Fruit fly (Drosophila melanogaster): ENCODE data around the gene larp.

Gene larp

DNA sequence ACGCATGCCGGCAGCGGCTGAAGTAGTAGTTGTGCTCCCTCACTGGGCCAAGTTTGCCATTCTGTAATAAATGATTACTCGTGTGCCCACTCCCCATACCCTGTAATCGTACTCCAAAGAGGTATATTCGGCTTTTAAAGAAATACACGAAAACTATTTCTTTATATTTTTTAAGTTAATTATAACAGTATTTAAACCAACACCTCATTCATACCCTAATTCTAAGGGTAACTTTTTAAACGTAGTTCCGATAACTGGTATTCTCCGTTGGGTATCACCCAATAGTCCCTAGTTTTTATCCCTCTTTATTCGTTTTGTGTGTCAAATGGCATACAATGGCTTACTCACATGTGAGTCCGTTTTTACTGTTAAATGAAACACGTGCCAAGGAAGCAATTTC, 41.4 kb upstream of the larp start:
- TF ChIP-seq CG2678 (tag; optimal IDR thresholded peaks at IDR 0.05) (peak; percentile 46), Asciz (GFP tag; optimal IDR thresholded peaks at IDR 0.05) (no peak), CG32532 (GFP tag; IDR thresholded peaks at IDR 0.05) (peak; percentile 70), CG11093 (GFP tag; IDR thresholded peaks at IDR 0.05) (0 out of 3 replicates have a peak, but pooled peaks have one; percentile 18), CG16863 (GFP tag; optimal IDR thresholded peaks at IDR 0.05) (no peak), CG14965 (GFP tag; optimal IDR thresholded peaks at IDR 0.05; ENCODE audit: borderline replicate concordance) (no peak), tgo (GFP tag; IDR thresholded peaks at IDR 0.05) (0 out of 3 replicates have a peak, but pooled peaks have one; percentile 32), Hmr (GFP tag; optimal IDR thresholded peaks at IDR 0.05) (peak; percentile 11), ranshi (GFP tag; IDR thresholded peaks at IDR 0.05) (0 out of 2 replicates have a peak, but pooled peaks have one; percentile 42), ftz-f1 (GFP tag; optimal IDR thresholded peaks at IDR 0.05) (no peak), sc (optimal IDR thresholded peaks at IDR 0.05) (no peak), sc (GFP tag; optimal IDR thresholded peaks at IDR 0.05) (no peak), CG9215 (GFP tag; IDR thresholded peaks at IDR 0.05) (peak; percentile 17; the same call in 1 of the 2 replicates), zen (tag; optimal IDR thresholded peaks at IDR 0.05) (no peak), CG4730 (GFP tag; IDR thresholded peaks at IDR 0.05) (peak; percentile 24; the same call in 1 of the 2 replicates), CG17186 (GFP tag; optimal IDR thresholded peaks at IDR 0.05) (no peak), ci (GFP tag; IDR thresholded peaks at IDR 0.05) (0 out of 3 replicates have a peak, but pooled peaks have one; percentile 59), grau (tag; optimal IDR thresholded peaks at IDR 0.05) (peak; percentile 19), slbo (GFP tag; IDR thresholded peaks at IDR 0.05) (peak; percentile 59), lov (optimal IDR thresholded peaks at IDR 0.05) (no peak), lov (GFP tag; IDR thresholded peaks at IDR 0.05) (no peak), Oli (tag; optimal IDR thresholded peaks at IDR 0.05) (no peak), org-1 (GFP tag; optimal IDR thresholded peaks at IDR 0.05) (no peak), Aef1 (GFP tag; IDR thresholded peaks at IDR 0.05) (peak; percentile 43; the same call in 1 of the 3 replicates), Usf (GFP tag; optimal IDR thresholded peaks at IDR 0.05) (no peak), CG2202 (tag; optimal IDR thresholded peaks at IDR 0.05) (no peak), slou (GFP tag; optimal IDR thresholded peaks at IDR 0.05) (no peak), tup (GFP tag; optimal IDR thresholded peaks at IDR 0.05) (no peak), Elba2 (GFP tag; optimal IDR thresholded peaks at IDR 0.05) (no peak), CG34376 (GFP tag; optimal IDR thresholded peaks at IDR 0.05) (no peak), p53 (GFP tag; optimal IDR thresholded peaks at IDR 0.05) (no peak), CG12104 (GFP tag; optimal IDR thresholded peaks at IDR 0.05) (no peak), Hsf (GFP tag; optimal IDR thresholded peaks at IDR 0.05) (no peak), HLH4C (GFP tag; IDR thresholded peaks at IDR 0.05; ENCODE audit: partially characterized antibody) (no peak), gsb-n (tag; optimal IDR thresholded peaks at IDR 0.05) (no peak), ase (GFP tag; IDR thresholded peaks at IDR 0.05) (peak; percentile 19; the same call in 1 of the 3 replicates), z (GFP tag; IDR thresholded peaks at IDR 0.05) (no peak), Camta (GFP tag; optimal IDR thresholded peaks at IDR 0.05) (no peak), pan (optimal IDR thresholded peaks at IDR 0.05) (no peak), pan (GFP tag; optimal IDR thresholded peaks at IDR 0.05 in 1 of 2, IDR thresholded peaks at IDR 0.05 in 1 of 2) (peak in 1 of 2 experiments; percentile 46), CG10654 (GFP tag; optimal IDR thresholded peaks at IDR 0.05) (no peak), Fer1 (GFP tag; optimal IDR thresholded peaks at IDR 0.05) (no peak), kni (GFP tag; optimal IDR thresholded peaks at IDR 0.05) (no peak), nerfin-2 (GFP tag; IDR thresholded peaks at IDR 0.05; ENCODE audit: partially characterized antibody) (no peak), CG8944 (GFP tag; optimal IDR thresholded peaks at IDR 0.05) (no peak), gcm (GFP tag; optimal IDR thresholded peaks at IDR 0.05) (no peak), CG18764 (GFP tag; optimal IDR thresholded peaks at IDR 0.05) (no peak), Trl (optimal IDR thresholded peaks at IDR 0.05) (no peak), Trl (GFP tag; optimal IDR thresholded peaks at IDR 0.05) (no peak), jing (GFP tag; optimal IDR thresholded peaks at IDR 0.05) (no peak), ham (GFP tag; IDR thresholded peaks at IDR 0.05) (no peak), Hr78 (GFP tag; optimal IDR thresholded peaks at IDR 0.05) (no peak)

Measured in whole organism, embryonic.